Worm (Caenorhabditis elegans) whole organism, L2 larva: ENCODE measurements around the gene srg-16.

Experiments
- F13H6.1 ChIP-seq: sonication (generic microtip); optimal IDR thresholded peaks from 2 replicates; lab custom pipeline; 2016; ENCODE audit warnings: missing genetic modification characterization, missing compliant biosample characterization
- R02D3.7 ChIP-seq: fragments of 150-350 bp; optimal IDR thresholded peaks from 2 replicates; lab custom pipeline; 2014; ENCODE audit warnings: missing biosample characterization, missing genetic modification characterization
- alr-1 ChIP-seq: fragments of 150-350 bp; optimal IDR thresholded peaks from 2 replicates; lab custom pipeline; 2014; ENCODE audit warnings: missing biosample characterization, missing genetic modification characterization
- aly-2 ChIP-seq: fragments of 150-350 bp; optimal IDR thresholded peaks from 2 replicates; lab custom pipeline; 2014; ENCODE audit warnings: missing biosample characterization, missing genetic modification characterization
- ama-1 ChIP-seq: fragments of 150-350 bp; optimal IDR thresholded peaks from 2 replicates; lab custom pipeline; 2018; ENCODE audit warnings: inconsistent platforms
- blmp-1 ChIP-seq: sonication (generic microtip); optimal IDR thresholded peaks from 2 replicates; lab custom pipeline; 2017; ENCODE audit warnings: missing genetic modification characterization, mild to moderate bottlenecking, missing compliant biosample characterization, antibody characterized with exemption, moderate library complexity; ENCODE audit not compliant: insufficient read depth
- ceh-16 ChIP-seq: fragments of 150-350 bp; optimal IDR thresholded peaks from 2 replicates; lab custom pipeline; 2014; ENCODE audit warnings: missing biosample characterization, missing genetic modification characterization
- ceh-82 ChIP-seq: fragments of 150-350 bp; optimal IDR thresholded peaks from 2 replicates; lab custom pipeline; 2014; ENCODE audit warnings: missing biosample characterization, missing genetic modification characterization
- dmd-4 ChIP-seq: sonication (generic microtip); optimal IDR thresholded peaks from 2 replicates; lab custom pipeline; 2017; ENCODE audit warnings: missing biosample characterization, missing genetic modification characterization
- elt-1 ChIP-seq: fragments of 150-350 bp; optimal IDR thresholded peaks from 2 replicates; lab custom pipeline; 2014; ENCODE audit warnings: missing biosample characterization, missing genetic modification characterization
- gmeb-1 ChIP-seq: fragments of 150-350 bp; optimal IDR thresholded peaks from 2 replicates; lab custom pipeline; 2014; ENCODE audit warnings: missing biosample characterization, missing genetic modification characterization
- lin-11 ChIP-seq: fragments of 150-350 bp; sonication (generic microtip); optimal IDR thresholded peaks from 2 replicates; lab custom pipeline; 2014; ENCODE audit warnings: missing biosample characterization, missing genetic modification characterization, inconsistent platforms, mixed read lengths
- lin-39 ChIP-seq: fragments of 150-350 bp; optimal IDR thresholded peaks from 2 replicates; lab custom pipeline; 2014; ENCODE audit warnings: missing biosample characterization, missing genetic modification reagents, missing genetic modification characterization
- mab-5 ChIP-seq: fragments of 150-350 bp; optimal IDR thresholded peaks from 2 replicates; lab custom pipeline; 2014; ENCODE audit warnings: missing biosample characterization, missing genetic modification characterization
- nhr-10 ChIP-seq: sonication (generic microtip); optimal IDR thresholded peaks from 2 replicates; lab custom pipeline; 2017; ENCODE audit warnings: missing biosample characterization, missing genetic modification characterization
- nhr-11 ChIP-seq: fragments of 150-350 bp; optimal IDR thresholded peaks from 2 replicates; lab custom pipeline; 2014; ENCODE audit warnings: missing biosample characterization, missing genetic modification characterization
- nhr-129 ChIP-seq: fragments of 150-350 bp; optimal IDR thresholded peaks from 2 replicates; lab custom pipeline; 2014; ENCODE audit warnings: missing biosample characterization, missing genetic modification characterization
- nhr-21 ChIP-seq: fragments of 150-350 bp; optimal IDR thresholded peaks from 2 replicates; lab custom pipeline; 2014; ENCODE audit warnings: missing biosample characterization, missing genetic modification characterization
- nhr-237 ChIP-seq: fragments of 150-350 bp; optimal IDR thresholded peaks from 2 replicates; lab custom pipeline; 2014; ENCODE audit warnings: missing biosample characterization, missing genetic modification characterization
- nhr-6 ChIP-seq: fragments of 150-350 bp; optimal IDR thresholded peaks from 2 replicates; lab custom pipeline; 2014; ENCODE audit warnings: missing biosample characterization, missing genetic modification characterization
- nhr-77 ChIP-seq: fragments of 150-350 bp; optimal IDR thresholded peaks from 2 replicates; lab custom pipeline; 2014; ENCODE audit warnings: missing biosample characterization, missing genetic modification characterization
- skn-1 ChIP-seq: sonication (generic microtip); optimal IDR thresholded peaks from 2 replicates; lab custom pipeline; 2017; ENCODE audit warnings: missing biosample characterization, missing genetic modification characterization
- sma-3 ChIP-seq: sonication (generic microtip); optimal IDR thresholded peaks from 2 replicates; lab custom pipeline; 2016; ENCODE audit warnings: missing genetic modification reagents, missing genetic modification characterization, missing compliant biosample characterization
- sma-9 ChIP-seq, 2 experiments: fragments of 150-350 bp in 1 of 2; sonication (generic microtip) in 1 of 2; optimal IDR thresholded peaks; 2 replicates each; lab custom pipeline; 2014 to 2016; ENCODE audit warnings: missing genetic modification characterization in 2 of 2, mild to moderate bottlenecking in 1 of 2, missing biosample characterization in 1 of 2, missing compliant biosample characterization in 1 of 2, missing genetic modification reagents in 1 of 2, moderate library complexity in 1 of 2
- snpc-4 ChIP-seq: fragments of 150-350 bp; optimal IDR thresholded peaks from 2 replicates; lab custom pipeline; 2014; ENCODE audit warnings: missing biosample characterization, missing genetic modification characterization
- unc-39 ChIP-seq: fragments of 150-350 bp; optimal IDR thresholded peaks from 2 replicates; lab custom pipeline; 2014; ENCODE audit warnings: missing biosample characterization, missing genetic modification characterization
- unc-55 ChIP-seq: fragments of 150-350 bp; sonication (generic microtip); optimal IDR thresholded peaks from 3 replicates; lab custom pipeline; 2014; ENCODE audit warnings: missing biosample characterization, missing genetic modification reagents, missing genetic modification characterization
- unc-62 ChIP-seq: fragments of 150-350 bp; optimal IDR thresholded peaks from 2 replicates; lab custom pipeline; 2014; ENCODE audit warnings: missing biosample characterization, missing genetic modification reagents, missing genetic modification characterization
- zag-1 ChIP-seq: fragments of 150-350 bp; optimal IDR thresholded peaks from 2 replicates; lab custom pipeline; 2014; ENCODE audit warnings: missing biosample characterization, missing genetic modification characterization
- ztf-1 ChIP-seq: fragments of 200-800 bp; sonication (Bioruptor generic); conservative IDR thresholded peaks from 2 replicates; pipeline ENCODE4 v1.3.6; 2022; ENCODE audit warnings: missing genetic modification characterization, missing compliant biosample characterization
- ztf-11 ChIP-seq: sonication (generic microtip); optimal IDR thresholded peaks from 2 replicates; lab custom pipeline; 2017; ENCODE audit warnings: missing biosample characterization, missing genetic modification characterization

srg-16 gene

DNA sequence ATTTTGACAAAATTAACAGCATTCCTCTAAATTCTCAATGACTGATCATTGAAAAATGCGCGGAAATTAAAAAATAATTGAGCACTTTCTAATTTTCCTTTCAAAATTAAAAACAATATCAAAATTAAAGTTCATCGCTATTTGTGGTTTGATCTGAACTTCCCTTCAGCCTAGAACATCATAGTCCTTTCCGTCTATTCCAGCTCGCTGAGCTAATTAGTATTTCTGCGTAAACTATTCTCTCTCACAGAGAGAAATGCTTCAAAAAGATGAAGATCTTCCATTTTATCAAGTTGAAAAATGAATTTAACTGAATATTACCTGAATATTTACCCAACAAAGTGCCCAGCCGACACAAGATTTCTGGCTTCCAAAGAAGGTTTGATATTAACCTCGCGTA lies 40.1 kb downstream of the srg-16 start, which contains the start of gene srh-68:
srh-68 (plus strand) TSS at position 301 of the 400 bp plus-strand sequence.
- no peak for TF ChIP-seq F13H6.1
- TF ChIP-seq, all 48 proteins: peak for 0

DNA sequence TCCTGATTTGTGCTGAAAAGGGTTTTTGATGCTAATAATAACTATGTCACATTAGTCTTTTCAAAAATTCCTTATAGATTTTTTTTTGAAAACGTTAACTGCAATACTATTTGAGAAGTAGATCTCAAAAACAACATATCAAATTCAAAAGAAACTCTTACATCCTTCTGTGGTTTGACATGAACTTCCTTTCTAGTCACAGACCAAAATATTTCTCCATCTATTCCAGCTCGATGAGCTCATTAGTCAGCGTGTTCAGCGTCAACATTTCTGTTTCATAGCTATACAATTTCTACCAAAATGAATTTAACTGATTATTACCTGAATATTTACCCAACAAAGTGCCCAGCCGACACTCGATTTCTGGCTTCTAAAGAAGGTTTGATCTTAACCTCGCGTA lies 41.7 kb downstream of the srg-16 start, which contains the start of gene srh-67:
srh-67 (plus strand) TSS at position 301 of the 400 bp plus-strand sequence.
- TF ChIP-seq nhr-77 (tag; lab: Kevin White, UChicago), result no peak
- TF ChIP-seq sma-9 (GFP tag; optimal IDR thresholded peaks at IDR 0.05; lab: Kevin White, UChicago), result no peak
- TF ChIP-seq sma-9 (tag; optimal IDR thresholded peaks at IDR 0.05; lab: Kevin White, UChicago), result no peak
- no peak for TF ChIP-seq nhr-11 (tag; lab: Kevin White, UChicago)
- TF ChIP-seq unc-55, result no peak
- no peak for TF ChIP-seq nhr-10 (tag; lab: Kevin White, UChicago)
- no peak for TF ChIP-seq unc-62 (GFP tag; lab: Kevin White, UChicago)
- no peak for TF ChIP-seq gmeb-1
- no peak for TF ChIP-seq F13H6.1
- TF ChIP-seq nhr-6 (tag; lab: Kevin White, UChicago), result no peak
- no peak for TF ChIP-seq skn-1 (tag; lab: Kevin White, UChicago)

DNA sequence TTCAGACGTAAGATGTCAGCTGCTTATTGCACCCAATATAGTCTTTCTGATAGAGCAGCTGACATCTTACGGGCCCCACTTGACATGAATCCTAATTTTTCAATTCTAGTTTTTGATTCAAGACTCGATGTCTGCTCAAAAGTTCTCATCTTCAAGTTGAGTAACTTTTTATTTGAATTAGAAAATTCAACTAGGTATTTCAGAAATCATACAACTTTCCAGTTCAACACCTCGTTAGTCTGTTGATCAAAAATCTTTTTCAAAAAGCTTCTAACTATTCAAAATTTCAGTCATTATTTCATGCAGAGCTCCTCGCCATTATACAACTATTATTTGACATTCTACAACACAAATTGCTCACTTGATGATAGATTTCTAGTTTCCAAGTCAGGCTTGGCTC lies 44.9 kb downstream of the srg-16 start, which contains the start of gene srh-73:
srh-73 (plus strand) TSS at position 301 of the 400 bp plus-strand sequence.
- TF ChIP-seq ceh-16 (tag; lab: Kevin White, UChicago) (no peak), lin-11 (tag; lab: Kevin White, UChicago) (no peak), zag-1 (tag; lab: Kevin White, UChicago) (no peak)

DNA sequence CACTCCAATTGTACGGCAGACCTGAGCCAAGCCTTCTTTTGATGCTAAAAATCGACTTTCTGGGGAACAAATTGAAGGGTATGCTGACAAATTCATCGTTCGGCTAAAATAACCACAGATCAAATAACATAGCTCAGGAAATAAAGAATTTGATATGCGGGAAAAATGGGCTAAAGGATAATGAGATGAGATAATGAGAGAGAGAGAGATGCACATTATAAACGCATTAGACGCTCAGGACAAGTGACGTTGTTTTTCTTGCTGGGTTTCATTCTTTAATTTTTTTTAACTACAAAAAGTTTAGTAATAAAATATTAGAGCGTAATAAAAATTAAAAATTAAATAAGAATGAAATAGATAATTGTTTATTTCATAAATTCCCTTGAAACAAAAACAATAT lies 47.7 kb downstream of the srg-16 start, which contains the start of gene srh-69:
srh-69 (minus strand) TSS at position 101 of the 400 bp plus-strand sequence.
- TF ChIP-seq F13H6.1 (no peak), nhr-77 (tag; lab: Kevin White, UChicago) (no peak), nhr-237 (no peak), mab-5 (tag; lab: Kevin White, UChicago) (no peak), aly-2 (tag; lab: Kevin White, UChicago) (no peak), lin-39 (tag; lab: Kevin White, UChicago) (no peak), unc-39 (no peak), dmd-4 (tag; lab: Kevin White, UChicago) (no peak), blmp-1 (tag; lab: Kevin White, UChicago) (no peak), lin-11 (tag; lab: Kevin White, UChicago) (no peak), nhr-129 (tag; lab: Kevin White, UChicago) (no peak), nhr-10 (tag; lab: Kevin White, UChicago) (no peak), unc-62 (GFP tag; lab: Kevin White, UChicago) (no peak), snpc-4 (tag; lab: Kevin White, UChicago) (no peak), ztf-1 (GFP tag; lab: Robert Waterston, UW) (no peak), zag-1 (tag; lab: Kevin White, UChicago) (no peak)

DNA sequence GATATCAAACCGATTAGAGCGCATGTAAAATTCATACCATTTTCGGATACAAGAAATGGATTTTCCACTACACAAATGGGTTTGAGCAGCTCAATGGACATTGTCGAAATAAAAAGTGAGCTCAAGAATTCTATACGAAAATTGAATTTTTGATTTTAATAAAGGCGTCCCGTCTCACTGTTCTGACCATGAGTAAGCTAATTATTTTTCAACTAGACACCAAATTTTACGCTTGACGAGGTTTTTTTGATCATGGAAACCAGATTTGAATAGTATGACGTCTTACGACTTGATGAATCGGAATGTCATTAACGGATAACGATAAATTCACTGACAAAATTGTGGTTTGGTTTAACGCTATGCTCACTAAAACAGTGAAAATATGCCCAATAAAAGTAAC lies 49.4 kb downstream of the srg-16 start, which contains the start of gene srh-61:
srh-61 (minus strand) TSS at position 101 of the 400 bp plus-strand sequence.
- TF ChIP-seq ztf-11 (tag; lab: Kevin White, UChicago) (no peak), elt-1 (tag; lab: Kevin White, UChicago) (no peak)

DNA sequence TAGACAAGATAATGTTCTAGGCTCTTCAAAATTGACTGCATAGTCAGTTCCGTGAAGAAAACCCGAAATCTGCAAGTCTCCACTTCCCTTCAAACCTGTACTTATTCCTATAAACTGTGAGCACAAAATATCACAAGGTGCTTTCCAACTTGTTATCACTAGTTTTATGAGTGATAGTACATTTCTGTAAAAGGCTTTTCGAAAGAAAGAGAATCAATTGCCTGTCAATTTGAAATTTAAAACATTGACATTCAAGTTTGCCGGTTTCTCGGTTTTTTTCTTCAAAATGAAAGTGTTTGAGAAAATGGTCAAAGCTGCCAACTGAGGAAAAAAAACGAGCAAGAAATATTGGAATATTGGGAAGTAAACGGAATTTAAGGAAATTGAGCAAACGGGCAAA lies 51.1 kb downstream of the srg-16 start:
- TF ChIP-seq blmp-1 (tag; lab: Kevin White, UChicago) (no peak), R02D3.7 (tag; lab: Kevin White, UChicago) (no peak), sma-3 (no peak), F13H6.1 (no peak), alr-1 (tag; lab: Kevin White, UChicago) (no peak), ama-1 (lab: Kevin White, UChicago) (no peak), ztf-1 (GFP tag; lab: Robert Waterston, UW) (no peak), skn-1 (tag; lab: Kevin White, UChicago) (no peak), gmeb-1 (no peak), sma-9 (GFP tag; optimal IDR thresholded peaks at IDR 0.05; lab: Kevin White, UChicago) (no peak), sma-9 (tag; optimal IDR thresholded peaks at IDR 0.05; lab: Kevin White, UChicago) (no peak), dmd-4 (tag; lab: Kevin White, UChicago) (no peak), nhr-6 (tag; lab: Kevin White, UChicago) (no peak), nhr-21 (tag; lab: Kevin White, UChicago) (no peak), nhr-237 (no peak), mab-5 (tag; lab: Kevin White, UChicago) (no peak), ztf-11 (tag; lab: Kevin White, UChicago) (no peak), ceh-82 (tag; lab: Kevin White, UChicago) (no peak)
- TF ChIP-seq, all 48 proteins: peak for 0
